Worm (Caenorhabditis elegans) whole organism, young adult: ENCODE data around the gene M151.10.
A peak's percentile ranks its signal among the peaks of the same experiment; 100 is the strongest.

Experiments used
- B0035.1 ChIP-seq: sonication (generic microtip); optimal IDR thresholded peaks from 2 replicates; lab custom pipeline; 2016; ENCODE audit warnings: missing genetic modification characterization, mild to moderate bottlenecking, missing compliant biosample characterization, missing genotype, missing genetic modification reagents
- F10E7.11 ChIP-seq: sonication (generic microtip); optimal IDR thresholded peaks from 2 replicates; lab custom pipeline; 2017; ENCODE audit warnings: mild to moderate bottlenecking, missing genetic modification characterization, moderate library complexity, missing compliant biosample characterization
- T07F8.4 ChIP-seq: sonication (generic microtip); optimal IDR thresholded peaks from 2 replicates; lab custom pipeline; 2016; ENCODE audit warnings: mild to moderate bottlenecking, missing genetic modification characterization, moderate library complexity, missing compliant biosample characterization
- Y79H2A.3 ChIP-seq: fragments of 200-800 bp; sonication (Bioruptor generic); conservative IDR thresholded peaks from 2 replicates; pipeline ENCODE4 v1.3.6; 2022; ENCODE audit warnings: missing genetic modification reagents, missing genetic modification characterization, missing compliant biosample characterization
- Y95B8A.8 ChIP-seq: fragments of 200-800 bp; sonication (Bioruptor generic); IDR thresholded peaks from 2 replicates; pipeline ENCODE4 v1.3.6; 2022; ENCODE audit warnings: missing genetic modification reagents, missing genetic modification characterization, missing compliant biosample characterization
- athp-1 ChIP-seq: sonication (generic microtip); optimal IDR thresholded peaks from 2 replicates; lab custom pipeline; 2017; ENCODE audit warnings: mild to moderate bottlenecking, missing genetic modification characterization, missing compliant biosample characterization
- attf-3 ChIP-seq: fragments of 200-800 bp; sonication (Bioruptor generic); conservative IDR thresholded peaks from 2 replicates; pipeline ENCODE4 v1.3.6; 2022; ENCODE audit warnings: missing genetic modification reagents, missing genetic modification characterization, missing compliant biosample characterization
- attf-5 ChIP-seq: fragments of 200-800 bp; sonication (Bioruptor generic); optimal IDR thresholded peaks from 2 replicates; lab custom pipeline; 2018; ENCODE audit warnings: mild to moderate bottlenecking, missing genetic modification characterization, missing compliant biosample characterization
- bed-1 ChIP-seq: fragments of 200-800 bp; sonication (Bioruptor generic); IDR thresholded peaks from 2 replicates; pipeline ENCODE4 v1.3.6; 2022; ENCODE audit warnings: missing genetic modification reagents, missing genetic modification characterization, missing compliant biosample characterization
- bed-2 ChIP-seq: fragments of 200-800 bp; sonication (Bioruptor generic); IDR thresholded peaks from 2 replicates; pipeline ENCODE4 v1.3.6; 2022; ENCODE audit warnings: missing genetic modification reagents, missing genetic modification characterization, missing compliant biosample characterization
- cebp-1 ChIP-seq, 2 experiments: fragments of 200-800 bp in 1 of 2; sonication (Bioruptor generic) in 1 of 2; sonication (generic microtip) in 1 of 2; IDR thresholded peaks in 1 of 2; optimal IDR thresholded peaks in 1 of 2; 2 replicates each; pipeline versions ENCODE4 v1.3.6 to Lab custom; 2017 to 2022; ENCODE audit warnings: missing compliant biosample characterization in 2 of 2, missing genetic modification characterization in 2 of 2, mild to moderate bottlenecking in 1 of 2, missing genetic modification reagents in 1 of 2, moderate library complexity in 1 of 2
- cebp-2 ChIP-seq: fragments of 200-800 bp; sonication (Bioruptor generic); IDR thresholded peaks from 2 replicates; pipeline ENCODE4 v1.3.6; 2022; ENCODE audit warnings: missing genetic modification characterization, missing compliant biosample characterization
- ceh-100 ChIP-seq: fragments of 200-800 bp; sonication (Bioruptor generic); IDR thresholded peaks from 2 replicates; pipeline ENCODE4 v1.3.6; 2022; ENCODE audit warnings: missing genetic modification reagents, missing genetic modification characterization, missing compliant biosample characterization
- ceh-27 ChIP-seq: fragments of 200-800 bp; sonication (Bioruptor generic); optimal IDR thresholded peaks from 2 replicates; lab custom pipeline; 2018; ENCODE audit warnings: mild to moderate bottlenecking, missing genetic modification characterization, moderate library complexity, missing compliant biosample characterization
- ceh-91 ChIP-seq: fragments of 200-800 bp; sonication (Bioruptor generic); IDR thresholded peaks from 2 replicates; pipeline ENCODE4 v1.3.6; 2022; ENCODE audit warnings: missing genetic modification reagents, missing genetic modification characterization, missing compliant biosample characterization
- dox-1 ChIP-seq: fragments of 200-800 bp; sonication (Bioruptor generic); IDR thresholded peaks from 2 replicates; pipeline ENCODE4 v1.3.6; 2022; ENCODE audit warnings: missing genetic modification reagents, missing genetic modification characterization, missing compliant biosample characterization
- hlh-12 ChIP-seq: sonication (generic microtip); optimal IDR thresholded peaks from 2 replicates; lab custom pipeline; 2016; ENCODE audit warnings: missing genetic modification characterization, missing compliant biosample characterization
- hlh-26 ChIP-seq: fragments of 200-800 bp; sonication (Bioruptor generic); conservative IDR thresholded peaks from 2 replicates; pipeline ENCODE4 v1.3.6; 2022; ENCODE audit warnings: missing genetic modification reagents, missing genetic modification characterization, missing compliant biosample characterization
- hsf-1 ChIP-seq: fragments of 200-800 bp; sonication (Bioruptor generic); IDR thresholded peaks from 2 replicates; pipeline ENCODE4 v1.3.6; 2022; ENCODE audit warnings: missing genetic modification reagents, missing genetic modification characterization, missing compliant biosample characterization
- lin-35 ChIP-seq, 3 experiments: fragments of 150-350 bp in 2 of 3; sonication (generic microtip) in 1 of 3; optimal IDR thresholded peaks; 2 replicates each; lab custom pipeline; 2014 to 2018; ENCODE audit warnings: missing biosample characterization in 3 of 3, missing genetic modification characterization in 3 of 3, missing genetic modification reagents in 3 of 3
- lsy-27 ChIP-seq: sonication (generic microtip); optimal IDR thresholded peaks from 2 replicates; lab custom pipeline; 2017; ENCODE audit warnings: missing genetic modification characterization, mild to moderate bottlenecking, missing compliant biosample characterization, antibody characterized with exemption, missing genotype, borderline replicate concordance; ENCODE audit not compliant: insufficient read depth
- madf-10 ChIP-seq: sonication (generic microtip); optimal IDR thresholded peaks from 2 replicates; lab custom pipeline; 2016; ENCODE audit warnings: mild to moderate bottlenecking, missing genetic modification characterization, missing compliant biosample characterization
- madf-6 ChIP-seq: fragments of 200-800 bp; sonication (Bioruptor generic); IDR thresholded peaks from 2 replicates; pipeline ENCODE4 v1.3.6; 2022; ENCODE audit warnings: missing genetic modification reagents, missing genetic modification characterization, missing compliant biosample characterization
- mxl-1 ChIP-seq: sonication (generic microtip); optimal IDR thresholded peaks from 2 replicates; lab custom pipeline; 2016; ENCODE audit warnings: missing genetic modification characterization, missing compliant biosample characterization
- nfya-1 ChIP-seq: sonication (generic microtip); optimal IDR thresholded peaks from 2 replicates; lab custom pipeline; 2017; ENCODE audit warnings: antibody characterized with exemption, missing compliant biosample characterization, missing genetic modification characterization, borderline replicate concordance; ENCODE audit not compliant: insufficient read depth
- nfya-2 ChIP-seq: fragments of 200-800 bp; sonication (Bioruptor generic); IDR thresholded peaks from 2 replicates; pipeline ENCODE4 v1.3.6; 2022; ENCODE audit warnings: missing genetic modification reagents, missing genetic modification characterization, missing compliant biosample characterization
- nfyb-1 ChIP-seq: fragments of 200-800 bp; sonication (Bioruptor generic); IDR thresholded peaks from 2 replicates; pipeline ENCODE4 v1.3.6; 2022; ENCODE audit warnings: missing genetic modification reagents, missing genetic modification characterization, missing compliant biosample characterization
- nhr-80 ChIP-seq: sonication (generic microtip); optimal IDR thresholded peaks from 2 replicates; lab custom pipeline; 2016; ENCODE audit warnings: missing genetic modification characterization, missing compliant biosample characterization
- nhr-90 ChIP-seq: sonication (generic microtip); optimal IDR thresholded peaks from 2 replicates; lab custom pipeline; 2016; ENCODE audit warnings: missing genotype, mild to moderate bottlenecking, missing genetic modification characterization, missing compliant biosample characterization
- pha-4 ChIP-seq: fragments of 150-350 bp; sonication (generic microtip); optimal IDR thresholded peaks from 2 replicates; lab custom pipeline; 2014; ENCODE audit warnings: missing biosample characterization, missing genetic modification reagents, missing genetic modification characterization
- rpc-1 ChIP-seq, 2 experiments: fragments of 150-350 bp in 1 of 2; sonication (generic microtip) in 1 of 2; optimal IDR thresholded peaks; 2 replicates each; lab custom pipeline; 2014 to 2018; ENCODE audit warnings: missing biosample characterization in 1 of 2, missing genetic modification characterization in 1 of 2, missing genetic modification reagents in 1 of 2, missing genotype in 1 of 2
- snpc-3.4 ChIP-seq: sonication (generic microtip); optimal IDR thresholded peaks from 2 replicates; lab custom pipeline; 2017; ENCODE audit warnings: missing genetic modification characterization, mild to moderate bottlenecking, missing compliant biosample characterization, antibody characterized with exemption, moderate library complexity, missing genotype, missing genetic modification reagents
- unc-130 ChIP-seq: sonication (generic microtip); optimal IDR thresholded peaks from 2 replicates; lab custom pipeline; 2016; ENCODE audit warnings: missing genetic modification reagents, missing genetic modification characterization, missing compliant biosample characterization
- ztf-25 ChIP-seq: fragments of 200-800 bp; sonication (Bioruptor generic); IDR thresholded peaks from 2 replicates; pipeline ENCODE4 v1.3.6; 2022; ENCODE audit warnings: missing genetic modification reagents, missing genetic modification characterization, missing compliant biosample characterization
- ztf-28 ChIP-seq: fragments of 200-800 bp; sonication (Bioruptor generic); IDR thresholded peaks from 2 replicates; pipeline ENCODE4 v1.3.6; 2022; ENCODE audit warnings: missing genetic modification reagents, missing genetic modification characterization, missing compliant biosample characterization
- ztf-3 ChIP-seq: fragments of 200-800 bp; sonication (Bioruptor generic); optimal IDR thresholded peaks from 2 replicates; lab custom pipeline; 2018; ENCODE audit warnings: mild to moderate bottlenecking, missing genetic modification characterization, missing compliant biosample characterization

Gene M151.10

ce11 chrII:3669315-3669714, 29.2 kb upstream of the M151.10 start, which contains the start of gene srx-97:
Gene srx-97 (minus strand): TSS chrII:3669415.
- TF ChIP-seq rpc-1 (optimal IDR thresholded peaks at IDR 0.05; lab: Kevin White, UChicago) (no peak), rpc-1 (tag; optimal IDR thresholded peaks at IDR 0.05; lab: Kevin White, UChicago) (no peak), lin-35 (GFP tag; optimal IDR thresholded peaks at IDR 0.05; lab: Kevin White, UChicago) (no peak), ztf-28 (no peak), hlh-26 (GFP tag; lab: Robert Waterston, UW) (no peak), athp-1 (tag; lab: Kevin White, UChicago) (no peak), ztf-25 (GFP tag; lab: Robert Waterston, UW) (no peak), F10E7.11 (tag; lab: Kevin White, UChicago) (no peak), attf-5 (no peak)

- TF ChIP-seq nfyb-1 (GFP tag; lab: Robert Waterston, UW), result 0 out of 2 replicates have a peak, but pooled peaks have one; percentile 50
- TF ChIP-seq bed-2 (GFP tag; lab: Robert Waterston, UW), result no peak
These were observed 25.1 kb upstream of the M151.10 start for ce11 chrII:3665181-3665580.

DNA sequence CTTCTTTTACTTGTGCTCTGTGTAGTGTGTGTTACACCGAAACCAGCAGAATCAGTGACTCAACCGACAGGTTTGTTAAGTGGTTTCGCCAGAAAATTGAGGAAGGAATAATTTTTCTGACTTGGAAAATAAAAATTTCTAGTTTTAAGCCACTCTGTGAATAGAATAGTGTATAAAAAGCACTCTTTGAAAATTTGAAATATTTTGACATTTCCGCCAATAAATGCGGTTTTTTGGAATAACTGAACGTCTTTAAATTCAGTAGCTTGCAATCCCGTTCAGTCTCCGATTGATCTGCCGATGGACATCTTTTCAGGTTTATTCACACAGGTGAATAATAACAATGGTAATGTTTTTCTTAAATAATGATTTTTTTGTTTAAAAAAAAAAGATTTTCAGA, 24.4 kb upstream of the M151.10 start, which contains the start of gene F19B10.3:
Gene F19B10.3 (plus strand): TSS at position 301 of the 400 bp plus-strand sequence.
- TF ChIP-seq cebp-2 (no peak), ceh-91 (no peak), ceh-27 (GFP tag; lab: Kevin White, UChicago) (no peak), hlh-12 (tag; lab: Kevin White, UChicago) (no peak), mxl-1 (no peak), nfyb-1 (GFP tag; lab: Robert Waterston, UW) (no peak), ztf-3 (GFP tag; lab: Kevin White, UChicago) (no peak), lsy-27 (no peak), nhr-90 (tag; lab: Kevin White, UChicago) (no peak), Y95B8A.8 (GFP tag; lab: Robert Waterston, UW) (no peak), ceh-100 (no peak), attf-3 (no peak), nfya-1 (no peak), bed-1 (GFP tag; lab: Robert Waterston, UW) (no peak), F10E7.11 (tag; lab: Kevin White, UChicago) (no peak), madf-6 (GFP tag; lab: Robert Waterston, UW) (no peak), pha-4 (tag; lab: Kevin White, UChicago) (no peak)

ce11 chrII:3663796-3664195, 23.7 kb upstream of the M151.10 start, which contains the start of gene F19B10.6:
Gene F19B10.6 (minus strand): TSS chrII:3663896.
- TF ChIP-seq T07F8.4 (tag; lab: Kevin White, UChicago) (no peak), unc-130 (no peak), hsf-1 (GFP tag; lab: Robert Waterston, UW) (no peak), nfya-2 (no peak), madf-10 (no peak), Y79H2A.3 (GFP tag; lab: Robert Waterston, UW) (no peak), snpc-3.4 (tag; lab: Kevin White, UChicago) (no peak)
- TF ChIP-seq, all 124 proteins: peak for 0

DNA sequence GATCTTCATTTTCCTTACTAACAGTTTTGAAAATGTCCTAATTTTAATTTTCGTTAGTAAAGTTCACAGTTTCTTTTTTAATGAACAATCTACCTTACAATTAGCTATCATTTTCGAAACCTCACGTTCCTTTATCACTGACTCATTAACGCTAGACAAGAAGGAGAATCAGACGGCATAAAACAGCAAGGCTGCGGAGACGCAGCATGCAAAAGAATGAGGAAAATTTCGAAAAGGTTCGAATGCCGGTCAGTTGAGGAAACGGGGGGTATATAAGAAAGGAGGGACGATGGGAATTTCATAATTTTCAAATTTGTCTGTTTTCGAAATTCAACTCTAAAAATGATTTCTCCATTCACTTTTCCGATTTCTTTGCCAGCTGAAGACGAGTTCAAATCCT, 21.8 kb upstream of the M151.10 start, which contains the start of gene F19B10.13:
Gene F19B10.13 (plus strand): TSS at position 343 of the 400 bp plus-strand sequence.
- peak; percentile 55 for TF ChIP-seq attf-5
- peak; percentile 48 for TF ChIP-seq nhr-80 (tag; lab: Kevin White, UChicago)
- peak; percentile 72 for TF ChIP-seq cebp-1 (GFP tag; IDR thresholded peaks at IDR 0.05; lab: Robert Waterston, UW)
- TF ChIP-seq cebp-1 (tag; optimal IDR thresholded peaks at IDR 0.05; lab: Kevin White, UChicago), result peak; percentile 90
- TF ChIP-seq B0035.1 (tag; lab: Kevin White, UChicago), result no peak
- no peak for TF ChIP-seq nfya-2
- 0 out of 2 replicates have a peak, but pooled peaks have one; percentile 28 for TF ChIP-seq dox-1 (GFP tag; lab: Robert Waterston, UW)
